Worm (Caenorhabditis elegans) whole organism, early embryonic: Measurements from ENCODE around the gene glb-12.

Experiments used
- B0310.2 ChIP-seq: sonication (generic microtip); optimal IDR thresholded peaks from 2 replicates; lab custom pipeline; 2016; ENCODE audit warnings: mild to moderate bottlenecking, missing genetic modification characterization, missing compliant biosample characterization
- F13C5.2 ChIP-seq: sonication (generic microtip); optimal IDR thresholded peaks from 2 replicates; lab custom pipeline; 2017; ENCODE audit warnings: mild to moderate bottlenecking, missing genetic modification characterization, inconsistent platforms, missing compliant biosample characterization
- aly-1 ChIP-seq: sonication (generic microtip); optimal IDR thresholded peaks from 2 replicates; lab custom pipeline; 2016; ENCODE audit warnings: missing genetic modification characterization, missing compliant biosample characterization
- ama-1 ChIP-seq: fragments of 150-350 bp; optimal IDR thresholded peaks from 2 replicates; lab custom pipeline; 2014
- ceh-13 ChIP-seq: fragments of 200-800 bp; sonication (Bioruptor generic); optimal IDR thresholded peaks from 2 replicates; lab custom pipeline; 2018; ENCODE audit warnings: mild to moderate bottlenecking, missing genetic modification characterization, missing compliant biosample characterization
- ceh-36 ChIP-seq: sonication (generic microtip); optimal IDR thresholded peaks from 2 replicates; lab custom pipeline; 2016; ENCODE audit warnings: missing genetic modification characterization, inconsistent platforms, missing compliant biosample characterization
- ets-7 ChIP-seq: sonication (generic microtip); optimal IDR thresholded peaks from 2 replicates; lab custom pipeline; 2016; ENCODE audit warnings: missing genotype, missing genetic modification characterization, missing compliant biosample characterization
- flt-1 ChIP-seq: fragments of 200-800 bp; sonication (Bioruptor generic); IDR thresholded peaks from 2 replicates; pipeline ENCODE4 v1.3.6; 2022; ENCODE audit warnings: missing genetic modification characterization, missing compliant biosample characterization
- hmbx-1 ChIP-seq: sonication (generic microtip); optimal IDR thresholded peaks from 2 replicates; lab custom pipeline; 2016; ENCODE audit warnings: mild to moderate bottlenecking, missing genetic modification characterization, missing compliant biosample characterization
- hmg-4 ChIP-seq: fragments of 200-800 bp; sonication (Bioruptor generic); optimal IDR thresholded peaks from 2 replicates; lab custom pipeline; 2018; ENCODE audit warnings: mild to moderate bottlenecking, missing genetic modification characterization, missing compliant biosample characterization
- hnd-1 ChIP-seq: sonication (generic microtip); optimal IDR thresholded peaks from 2 replicates; lab custom pipeline; 2016; ENCODE audit warnings: missing genetic modification characterization, missing compliant biosample characterization
- pes-1 ChIP-seq: fragments of 200-800 bp; sonication (Bioruptor generic); IDR thresholded peaks from 2 replicates; pipeline ENCODE4 v1.3.6; 2022; ENCODE audit warnings: missing genetic modification reagents, missing genetic modification characterization, missing compliant biosample characterization
- scrt-1 ChIP-seq: fragments of 200-800 bp; sonication (Bioruptor generic); IDR thresholded peaks from 2 replicates; pipeline ENCODE4 v1.3.6; 2022; ENCODE audit warnings: missing genetic modification characterization, missing compliant biosample characterization
- sea-1 ChIP-seq: fragments of 200-800 bp; sonication (Bioruptor generic); conservative IDR thresholded peaks from 2 replicates; pipeline ENCODE4 v1.3.6; 2022; ENCODE audit warnings: missing genetic modification characterization, missing compliant biosample characterization
- tbx-11 ChIP-seq: fragments of 200-800 bp; sonication (Bioruptor generic); IDR thresholded peaks from 2 replicates; pipeline ENCODE4 v1.3.6; 2022; ENCODE audit warnings: missing genetic modification characterization, missing compliant biosample characterization
- tbx-37 ChIP-seq: fragments of 200-800 bp; sonication (Bioruptor generic); conservative IDR thresholded peaks from 2 replicates; pipeline ENCODE4 v1.3.6; 2022; ENCODE audit warnings: missing genetic modification reagents, missing genetic modification characterization, missing compliant biosample characterization
- tra-4 ChIP-seq: sonication (generic microtip); optimal IDR thresholded peaks from 2 replicates; lab custom pipeline; 2017; ENCODE audit warnings: missing genetic modification characterization, missing compliant biosample characterization

glb-12 gene

ce11 chrII:10719931-10720330 lies 11.5 kb downstream of the glb-12 start, which contains the start of gene mks-5:
mks-5 (plus strand) TSS chrII:10720231.
- TF ChIP-seq F13C5.2 (tag; lab: Kevin White, UChicago): no peak
- TF ChIP-seq hmg-4: no peak
- no peak for TF ChIP-seq B0310.2 (tag; lab: Kevin White, UChicago)
- no peak for TF ChIP-seq tbx-11 (GFP tag; lab: Robert Waterston, UW)
- TF ChIP-seq ceh-13: no peak
- no peak for TF ChIP-seq ets-7 (tag; lab: Kevin White, UChicago)
- no peak for TF ChIP-seq tra-4 (tag; lab: Kevin White, UChicago)
- TF ChIP-seq hmbx-1 (tag; lab: Kevin White, UChicago): no peak
- TF ChIP-seq ceh-36 (tag; lab: Kevin White, UChicago): no peak
- no peak for TF ChIP-seq hnd-1 (tag; lab: Kevin White, UChicago)
- TF ChIP-seq aly-1 (tag; lab: Kevin White, UChicago): no peak
- no peak for TF ChIP-seq sea-1 (GFP tag; lab: Robert Waterston, UW)
- no peak for TF ChIP-seq scrt-1
- TF ChIP-seq ama-1 (lab: Kevin White, UChicago): no peak
- TF ChIP-seq flt-1 (GFP tag; lab: Robert Waterston, UW): no peak
- TF ChIP-seq tbx-37 (GFP tag; lab: Robert Waterston, UW): no peak

- TF ChIP-seq tra-4 (tag; lab: Kevin White, UChicago): no peak
- TF ChIP-seq tbx-11 (GFP tag; lab: Robert Waterston, UW): no peak
- TF ChIP-seq ets-7 (tag; lab: Kevin White, UChicago): no peak
- no peak for TF ChIP-seq hnd-1 (tag; lab: Kevin White, UChicago)
- TF ChIP-seq pes-1 (GFP tag; lab: Robert Waterston, UW): no peak
- no peak for TF ChIP-seq ceh-13
- no peak for TF ChIP-seq ceh-36 (tag; lab: Kevin White, UChicago)
- no peak for TF ChIP-seq B0310.2 (tag; lab: Kevin White, UChicago)
- no peak for TF ChIP-seq aly-1 (tag; lab: Kevin White, UChicago)
- TF ChIP-seq tbx-37 (GFP tag; lab: Robert Waterston, UW): no peak
Measured at ce11 chrII:10717124-10717523, 14.3 kb downstream of the glb-12 start, which contains the start of gene C09G5.13. C09G5.13 (plus strand) TSS chrII:10717424.

ce11 chrII:10714262-10714933 lies 17.1 kb downstream of the glb-12 start, which contains the start of the genes dph-2 and C09G5.7:
dph-2 (minus strand) TSS chrII:10714297.
C09G5.7 (plus strand) TSS chrII:10714883.
- TF ChIP-seq tbx-37 (GFP tag; lab: Robert Waterston, UW) (no peak; the same call in 1 of the 2 replicates), ceh-36 (tag; lab: Kevin White, UChicago) (no peak), tbx-11 (GFP tag; lab: Robert Waterston, UW) (no peak), tra-4 (tag; lab: Kevin White, UChicago) (no peak), pes-1 (GFP tag; lab: Robert Waterston, UW) (no peak), scrt-1 (no peak), ets-7 (tag; lab: Kevin White, UChicago) (no peak), B0310.2 (tag; lab: Kevin White, UChicago) (no peak), aly-1 (tag; lab: Kevin White, UChicago) (no peak), hmbx-1 (tag; lab: Kevin White, UChicago) (no peak), F13C5.2 (tag; lab: Kevin White, UChicago) (no peak), sea-1 (GFP tag; lab: Robert Waterston, UW) (no peak), hnd-1 (tag; lab: Kevin White, UChicago) (no peak), flt-1 (GFP tag; lab: Robert Waterston, UW) (no peak), ama-1 (lab: Kevin White, UChicago) (no peak)

- no peak for TF ChIP-seq tbx-37 (GFP tag; lab: Robert Waterston, UW)
- TF ChIP-seq hmbx-1 (tag; lab: Kevin White, UChicago): no peak
- no peak for TF ChIP-seq pes-1 (GFP tag; lab: Robert Waterston, UW)
- TF ChIP-seq ama-1 (lab: Kevin White, UChicago): no peak
- no peak for TF ChIP-seq B0310.2 (tag; lab: Kevin White, UChicago)
- TF ChIP-seq tra-4 (tag; lab: Kevin White, UChicago): no peak
- TF ChIP-seq flt-1 (GFP tag; lab: Robert Waterston, UW): no peak
- no peak for TF ChIP-seq tbx-11 (GFP tag; lab: Robert Waterston, UW)
Measured at ce11 chrII:10708660-10709059, 22.8 kb downstream of the glb-12 start, which contains the start of gene bli-1. bli-1 (plus strand) TSS chrII:10708960.

ce11 chrII:10707439-10708096 lies 23.9 kb downstream of the glb-12 start:
- TF ChIP-seq hmg-4: no peak
- TF ChIP-seq tbx-37 (GFP tag; lab: Robert Waterston, UW): no peak
- TF ChIP-seq tra-4 (tag; lab: Kevin White, UChicago): no peak
- no peak for TF ChIP-seq tbx-11 (GFP tag; lab: Robert Waterston, UW)
- no peak for TF ChIP-seq F13C5.2 (tag; lab: Kevin White, UChicago)
- no peak for TF ChIP-seq ets-7 (tag; lab: Kevin White, UChicago)
- TF ChIP-seq hmbx-1 (tag; lab: Kevin White, UChicago): no peak
- no peak for TF ChIP-seq pes-1 (GFP tag; lab: Robert Waterston, UW)
- no peak for TF ChIP-seq hnd-1 (tag; lab: Kevin White, UChicago)
- TF ChIP-seq ceh-13: no peak
- TF ChIP-seq B0310.2 (tag; lab: Kevin White, UChicago): no peak
- TF ChIP-seq flt-1 (GFP tag; lab: Robert Waterston, UW): no peak
- TF ChIP-seq sea-1 (GFP tag; lab: Robert Waterston, UW): no peak
- no peak for TF ChIP-seq ceh-36 (tag; lab: Kevin White, UChicago)
- TF ChIP-seq aly-1 (tag; lab: Kevin White, UChicago): no peak

- TF ChIP-seq hmg-4 (no peak), tra-4 (tag; lab: Kevin White, UChicago) (no peak), ama-1 (lab: Kevin White, UChicago) (no peak), ets-7 (tag; lab: Kevin White, UChicago) (no peak), aly-1 (tag; lab: Kevin White, UChicago) (no peak), ceh-13 (no peak), B0310.2 (tag; lab: Kevin White, UChicago) (no peak), ceh-36 (tag; lab: Kevin White, UChicago) (no peak), sea-1 (GFP tag; lab: Robert Waterston, UW) (no peak), tbx-37 (GFP tag; lab: Robert Waterston, UW) (no peak), tbx-11 (GFP tag; lab: Robert Waterston, UW) (no peak), F13C5.2 (tag; lab: Kevin White, UChicago) (no peak), hnd-1 (tag; lab: Kevin White, UChicago) (no peak), hmbx-1 (tag; lab: Kevin White, UChicago) (no peak), pes-1 (GFP tag; lab: Robert Waterston, UW) (no peak), scrt-1 (no peak)
Measured at ce11 chrII:10706901-10707300, 24.6 kb downstream of the glb-12 start, which contains the start of gene col-80. col-80 (plus strand) TSS chrII:10707201.
